Fruit fly (Drosophila melanogaster) S2 (cell line): ENCODE data around the gene CG43678.

Experiments used
- CG8478 ChIP-seq: fragments of >200 bp; optimal IDR thresholded peaks from 2 replicates; lab custom pipeline; 2018
- CTCF ChIP-seq, 2 experiments: fragments of >200 bp; optimal IDR thresholded peaks; 2 replicates each; lab custom pipeline; 2018

The CG43678 gene

dm6 chr3L:15035585-15035984 lies 13.7 kb downstream of the CG43678 start:
- TF ChIP-seq CG8478 (no peak), CTCF (optimal IDR thresholded peaks at IDR 0.05; lab: Kevin White, UChicago) (no peak)

- no peak for TF ChIP-seq CG8478
- TF ChIP-seq CTCF (optimal IDR thresholded peaks at IDR 0.05; lab: Kevin White, UChicago): no peak
Measured at dm6 chr3L:15034714-15035076, 14.6 kb downstream of the CG43678 start.

DNA sequence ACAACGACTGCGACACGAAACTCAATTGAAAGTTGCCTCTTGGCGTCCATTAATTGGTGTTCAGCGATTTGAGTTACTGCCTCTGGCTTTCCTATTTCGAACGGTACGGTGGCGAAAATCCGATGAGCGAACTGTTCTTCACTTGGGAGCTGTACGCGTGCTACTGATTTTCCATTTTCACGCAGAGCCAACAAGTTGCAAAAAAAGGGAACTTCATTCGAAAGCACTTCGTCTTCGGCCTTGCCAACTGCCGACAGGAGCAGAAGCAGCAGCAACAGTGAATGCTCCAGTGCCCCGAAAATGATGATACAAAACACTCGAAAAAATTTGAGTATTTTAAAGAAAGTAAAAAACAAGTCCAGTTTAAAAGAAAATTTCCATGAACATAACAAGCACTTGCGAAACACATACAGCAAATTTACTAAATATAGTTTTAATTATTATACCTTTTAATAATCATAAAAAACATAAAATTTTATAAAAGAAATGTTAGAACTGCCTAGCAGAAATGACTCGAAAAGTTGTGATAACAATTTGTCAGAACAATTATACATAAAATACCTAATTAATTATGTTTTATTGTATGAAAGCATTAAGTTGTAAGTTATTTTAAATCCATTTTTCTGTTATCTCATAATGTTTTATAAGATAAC lies 15.1 kb downstream of the CG43678 start:
- no peak for TF ChIP-seq CTCF (optimal IDR thresholded peaks at IDR 0.05; lab: Kevin White, UChicago)
- no peak for TF ChIP-seq CG8478

DNA sequence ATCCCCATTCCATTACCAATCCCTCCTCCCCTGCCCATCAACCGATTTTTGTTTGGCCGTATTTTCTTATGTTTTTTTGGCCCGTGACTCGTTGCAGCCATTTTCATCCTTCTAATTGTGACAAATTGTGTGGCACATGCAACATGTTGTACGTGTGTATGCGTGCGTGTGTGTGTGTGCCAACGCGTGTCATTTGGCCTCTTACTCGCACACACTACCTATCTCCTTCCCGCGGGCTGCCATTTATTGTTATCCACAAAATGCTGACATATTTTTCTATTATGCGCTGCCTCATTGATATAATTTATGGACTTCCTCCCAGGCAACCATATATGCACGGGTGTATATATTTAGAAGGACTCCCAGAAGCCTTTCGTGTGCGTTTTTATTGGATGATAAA lies 17.5 kb downstream of the CG43678 start:
- TF ChIP-seq CG8478 (no peak), CTCF (optimal IDR thresholded peaks at IDR 0.05; lab: Kevin White, UChicago) (no peak)

- TF ChIP-seq CTCF (optimal IDR thresholded peaks at IDR 0.05; lab: Kevin White, UChicago) (no peak), CG8478 (no peak)
Measured at dm6 chr3L:15023192-15023591, 26.1 kb downstream of the CG43678 start, which contains the start of gene CG32148. CG32148 (plus strand) TSS chr3L:15023492.

DNA sequence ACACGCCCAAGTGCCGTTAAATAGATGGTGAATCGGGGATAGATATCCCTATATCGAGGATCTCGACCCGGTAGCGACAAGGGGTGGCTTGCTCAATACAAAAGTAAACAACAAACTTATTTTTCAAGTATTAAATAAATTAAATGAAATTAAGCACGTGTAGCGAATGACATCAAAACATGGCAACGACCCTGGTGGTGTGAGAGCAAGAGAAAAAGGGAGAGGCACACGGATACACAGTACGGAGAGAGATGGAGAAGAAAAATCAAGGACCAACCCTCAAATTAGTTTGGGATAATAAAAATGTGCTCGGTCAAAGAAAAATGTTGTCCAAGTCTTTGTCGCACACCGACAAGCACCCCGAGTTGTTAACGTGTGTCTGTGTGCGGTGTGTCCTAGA lies 28.3 kb downstream of the CG43678 start:
- TF ChIP-seq CG8478 (no peak), CTCF (optimal IDR thresholded peaks at IDR 0.05; lab: Kevin White, UChicago) (no peak)

DNA sequence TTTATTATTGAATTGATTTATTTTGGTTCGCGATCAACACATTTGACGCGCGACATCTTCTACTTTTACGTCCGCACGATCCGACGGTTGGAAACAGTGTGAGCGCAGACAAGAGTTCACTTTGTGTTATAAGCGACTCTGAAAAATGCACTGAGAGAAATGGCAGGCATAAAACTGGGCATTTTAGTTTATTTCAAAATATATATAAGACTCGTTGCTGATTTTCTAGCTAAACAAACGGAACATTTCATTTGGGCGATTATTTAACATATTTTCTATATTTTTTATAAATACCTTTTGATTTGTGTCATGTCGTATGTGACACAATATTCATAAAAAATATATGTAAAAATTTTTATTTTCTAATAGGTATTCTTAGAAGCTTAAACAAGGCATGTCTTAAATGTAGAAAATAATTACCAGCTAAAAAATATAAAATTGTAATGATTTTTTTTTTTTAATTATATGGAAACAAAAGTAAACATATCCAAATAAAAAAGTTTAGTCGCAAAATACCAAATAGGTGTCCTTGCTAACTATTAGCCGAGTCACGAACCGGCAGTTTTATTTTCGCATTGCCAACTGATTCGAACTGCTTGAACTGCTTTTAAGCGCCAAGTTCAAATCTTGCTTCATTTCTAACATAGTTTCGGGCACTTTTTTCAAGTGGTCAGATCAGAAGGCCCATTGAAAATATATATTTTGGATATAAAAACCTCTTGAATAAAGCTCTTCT lies 35.2 kb downstream of the CG43678 start, which contains the start of gene Reck:
Gene Reck (minus strand): TSS at position 106 of the 736 bp plus-strand sequence.
- no peak for TF ChIP-seq CG8478
- TF ChIP-seq CTCF (optimal IDR thresholded peaks at IDR 0.05; lab: Kevin White, UChicago): peak in 1 of 2 experiments; percentile 73

DNA sequence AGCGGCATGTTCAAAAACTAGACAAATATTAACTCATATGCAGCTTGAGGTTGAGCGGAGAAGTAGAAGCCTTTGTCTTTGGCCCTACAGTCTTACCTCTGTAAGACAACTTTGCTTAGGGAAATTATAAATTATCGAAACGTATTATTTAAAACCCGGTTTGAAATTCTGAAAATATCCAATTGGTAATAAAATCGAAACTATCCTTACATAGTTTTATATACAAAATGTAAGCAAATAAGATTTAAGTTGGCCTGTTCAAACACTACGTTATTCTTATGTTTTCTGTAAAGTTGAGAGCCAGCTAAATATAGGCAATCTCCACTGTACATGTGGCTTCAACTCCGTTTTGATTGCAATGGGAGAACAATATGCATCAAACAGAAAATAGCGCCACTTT lies 36.0 kb downstream of the CG43678 start:
- TF ChIP-seq CTCF (optimal IDR thresholded peaks at IDR 0.05; lab: Kevin White, UChicago) (no peak), CG8478 (no peak)

DNA sequence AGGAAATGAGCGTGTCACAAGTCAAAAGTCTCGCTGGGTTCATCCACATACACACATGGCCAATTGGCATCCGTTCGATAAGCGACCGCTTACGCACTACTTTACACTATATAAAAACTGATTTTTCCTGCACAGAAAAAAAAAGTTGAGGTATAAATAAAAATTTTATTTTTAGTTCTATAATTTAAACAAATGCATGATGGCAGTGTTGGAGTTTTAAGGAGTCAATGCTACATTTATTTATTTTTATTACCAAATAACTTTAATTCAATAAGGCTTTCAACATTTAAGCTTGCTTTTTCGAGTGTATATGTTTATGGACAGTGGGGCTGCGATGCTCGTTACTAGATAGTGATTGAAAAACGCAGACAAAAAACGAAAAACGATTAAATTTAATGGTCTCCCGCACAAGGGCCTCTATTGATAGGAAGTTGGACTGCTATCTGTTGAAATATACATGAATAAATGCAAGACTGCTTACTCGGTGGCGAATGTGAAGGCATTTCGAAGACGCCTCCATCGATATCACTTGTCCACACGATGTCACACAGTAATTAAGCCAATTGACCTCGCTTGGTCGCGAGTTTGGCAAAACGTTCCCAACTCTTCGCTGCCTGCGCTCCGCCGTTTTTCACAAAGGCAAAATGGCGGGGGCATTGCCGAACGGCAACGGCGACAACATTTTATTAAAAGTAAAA lies 37.5 kb downstream of the CG43678 start:
- no peak for TF ChIP-seq CG8478
- no peak for TF ChIP-seq CTCF (optimal IDR thresholded peaks at IDR 0.05; lab: Kevin White, UChicago)

dm6 chr3L:15011142-15011541 lies 38.2 kb downstream of the CG43678 start:
- peak; percentile 82 to 88 for TF ChIP-seq CTCF (optimal IDR thresholded peaks at IDR 0.05; lab: Kevin White, UChicago)
- no peak for TF ChIP-seq CG8478

DNA sequence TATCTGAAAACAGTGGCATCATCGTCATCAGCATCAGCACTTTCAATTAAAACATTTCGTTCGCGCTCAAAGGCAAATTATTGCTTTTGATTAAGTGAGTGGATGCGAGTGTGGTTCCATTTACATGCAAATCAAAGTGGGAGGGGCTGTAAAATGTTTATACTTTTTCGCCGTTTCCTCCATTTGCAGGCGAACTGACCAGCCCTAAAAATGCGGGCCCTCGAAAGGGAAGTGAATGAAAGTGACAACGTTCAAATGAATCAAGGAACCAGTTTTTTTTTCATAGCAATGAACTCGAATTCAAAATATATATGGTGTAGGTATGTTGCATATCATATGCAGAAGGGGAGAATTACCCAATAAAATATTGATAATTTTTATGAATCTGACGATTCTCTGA lies 38.7 kb downstream of the CG43678 start:
- TF ChIP-seq CG8478: no peak
- no peak for TF ChIP-seq CTCF (optimal IDR thresholded peaks at IDR 0.05; lab: Kevin White, UChicago)

dm6 chr3L:15009681-15010080 lies 39.6 kb downstream of the CG43678 start:
- TF ChIP-seq CTCF (optimal IDR thresholded peaks at IDR 0.05; lab: Kevin White, UChicago): no peak
- no peak for TF ChIP-seq CG8478

- TF ChIP-seq CG8478: no peak
- no peak for TF ChIP-seq CTCF (optimal IDR thresholded peaks at IDR 0.05; lab: Kevin White, UChicago)
Measured at dm6 chr3L:15007271-15007948, 41.9 kb downstream of the CG43678 start.

DNA sequence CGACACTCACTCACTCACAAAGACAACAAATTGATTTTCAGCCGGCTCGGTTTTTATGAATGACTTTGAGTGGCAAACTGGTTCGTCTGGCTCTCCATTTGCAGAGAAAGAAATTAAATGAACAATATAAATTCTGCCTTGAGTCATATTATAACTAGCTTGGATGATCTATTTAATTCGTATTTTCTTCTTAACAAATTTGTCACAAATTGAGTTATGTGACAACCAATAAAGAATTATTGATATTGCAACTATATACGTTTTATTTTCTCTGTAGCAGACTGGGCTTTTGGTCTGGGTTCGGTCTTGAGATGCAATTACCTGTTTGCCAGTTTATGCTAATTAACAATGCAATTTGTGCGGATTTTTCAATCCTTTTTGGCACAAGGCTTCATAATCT lies 42.5 kb downstream of the CG43678 start:
- TF ChIP-seq CG8478 (no peak), CTCF (optimal IDR thresholded peaks at IDR 0.05; lab: Kevin White, UChicago) (no peak)

dm6 chr3L:15005774-15006173 lies 43.5 kb downstream of the CG43678 start:
- TF ChIP-seq CTCF (optimal IDR thresholded peaks at IDR 0.05; lab: Kevin White, UChicago): no peak
- no peak for TF ChIP-seq CG8478
